Worm (Caenorhabditis elegans) whole organism, young adult: ENCODE results near the gene R02F11.3.

Experiments used
- B0035.1 ChIP-seq: sonication (generic microtip); optimal IDR thresholded peaks from 2 replicates; lab custom pipeline; 2016; ENCODE audit warnings: missing genetic modification characterization, mild to moderate bottlenecking, missing compliant biosample characterization, missing genotype, missing genetic modification reagents
- C17E4.6 ChIP-seq: fragments of 200-800 bp; sonication (Bioruptor generic); IDR thresholded peaks from 2 replicates; pipeline ENCODE4 v1.3.6; 2022; ENCODE audit warnings: missing genetic modification reagents, missing genetic modification characterization, missing compliant biosample characterization
- D2030.7 ChIP-seq: fragments of 200-800 bp; sonication (Bioruptor generic); IDR thresholded peaks from 2 replicates; pipeline ENCODE4 v1.3.6; 2022; ENCODE audit warnings: missing genetic modification reagents, missing genetic modification characterization, missing compliant biosample characterization
- F22D6.2 ChIP-seq: sonication (generic microtip); optimal IDR thresholded peaks from 2 replicates; lab custom pipeline; 2016; ENCODE audit warnings: mild to moderate bottlenecking, missing genetic modification characterization, missing compliant biosample characterization
- F37B4.10 ChIP-seq: fragments of 200-800 bp; sonication (Bioruptor generic); IDR thresholded peaks from 2 replicates; pipeline ENCODE4 v1.3.6; 2022; ENCODE audit warnings: missing genetic modification characterization, missing compliant biosample characterization
- F39B2.1 ChIP-seq: fragments of 200-800 bp; sonication (Bioruptor generic); IDR thresholded peaks from 2 replicates; pipeline ENCODE4 v1.3.6; 2022; ENCODE audit warnings: missing genetic modification reagents, missing genetic modification characterization, missing compliant biosample characterization
- F49E8.2 ChIP-seq: sonication (generic microtip); optimal IDR thresholded peaks from 3 replicates; lab custom pipeline; 2017; ENCODE audit warnings: missing genetic modification characterization, mild to moderate bottlenecking, missing compliant biosample characterization, antibody characterized with exemption, moderate library complexity; ENCODE audit not compliant: insufficient read depth
- F52B5.7 ChIP-seq: sonication (generic microtip); optimal IDR thresholded peaks from 2 replicates; lab custom pipeline; 2016; ENCODE audit warnings: mild to moderate bottlenecking, missing genetic modification characterization, missing compliant biosample characterization
- F57C9.4 ChIP-seq: sonication (generic microtip); optimal IDR thresholded peaks from 2 replicates; lab custom pipeline; 2017; ENCODE audit warnings: mild to moderate bottlenecking, missing genetic modification characterization, missing compliant biosample characterization
- Y67H2A.10 ChIP-seq: fragments of 200-800 bp; sonication (Bioruptor generic); conservative IDR thresholded peaks from 2 replicates; pipeline ENCODE4 v1.3.6; 2022; ENCODE audit warnings: missing genetic modification reagents, missing genetic modification characterization, missing compliant biosample characterization
- Y95B8A.8 ChIP-seq: fragments of 200-800 bp; sonication (Bioruptor generic); IDR thresholded peaks from 2 replicates; pipeline ENCODE4 v1.3.6; 2022; ENCODE audit warnings: missing genetic modification reagents, missing genetic modification characterization, missing compliant biosample characterization
- ZK185.1 ChIP-seq: sonication (generic microtip); optimal IDR thresholded peaks from 2 replicates; lab custom pipeline; 2016; ENCODE audit warnings: mild to moderate bottlenecking, missing genetic modification characterization, missing compliant biosample characterization; ENCODE audit not compliant: poor library complexity, severe bottlenecking
- attf-6 ChIP-seq: fragments of 200-800 bp; sonication (Bioruptor generic); IDR thresholded peaks from 2 replicates; pipeline ENCODE4 v1.3.6; 2022; ENCODE audit warnings: missing genetic modification reagents, missing genetic modification characterization, missing compliant biosample characterization
- cebp-1 ChIP-seq, 2 experiments: fragments of 200-800 bp in 1 of 2; sonication (Bioruptor generic) in 1 of 2; sonication (generic microtip) in 1 of 2; IDR thresholded peaks in 1 of 2; optimal IDR thresholded peaks in 1 of 2; 2 replicates each; pipeline versions ENCODE4 v1.3.6 to Lab custom; 2017 to 2022; ENCODE audit warnings: missing compliant biosample characterization in 2 of 2, missing genetic modification characterization in 2 of 2, mild to moderate bottlenecking in 1 of 2, missing genetic modification reagents in 1 of 2, moderate library complexity in 1 of 2
- cebp-2 ChIP-seq: fragments of 200-800 bp; sonication (Bioruptor generic); IDR thresholded peaks from 2 replicates; pipeline ENCODE4 v1.3.6; 2022; ENCODE audit warnings: missing genetic modification characterization, missing compliant biosample characterization
- ceh-100 ChIP-seq: fragments of 200-800 bp; sonication (Bioruptor generic); IDR thresholded peaks from 2 replicates; pipeline ENCODE4 v1.3.6; 2022; ENCODE audit warnings: missing genetic modification reagents, missing genetic modification characterization, missing compliant biosample characterization
- ceh-40 ChIP-seq: fragments of 200-800 bp; sonication (Bioruptor generic); IDR thresholded peaks from 2 replicates; pipeline ENCODE4 v1.3.6; 2022; ENCODE audit warnings: missing genetic modification characterization, missing compliant biosample characterization
- ceh-58 ChIP-seq: fragments of 200-800 bp; sonication (Bioruptor generic); IDR thresholded peaks from 2 replicates; pipeline ENCODE4 v1.3.6; 2022; ENCODE audit warnings: missing genetic modification characterization, missing compliant biosample characterization
- chd-7 ChIP-seq: sonication (generic microtip); optimal IDR thresholded peaks from 2 replicates; lab custom pipeline; 2016; ENCODE audit warnings: mild to moderate bottlenecking, missing genetic modification characterization, moderate library complexity, missing compliant biosample characterization
- ekl-4 ChIP-seq: fragments of 200-800 bp; sonication (Bioruptor generic); IDR thresholded peaks from 2 replicates; pipeline ENCODE4 v1.3.6; 2022; ENCODE audit warnings: missing genetic modification reagents, missing genetic modification characterization, missing compliant biosample characterization
- ets-4 ChIP-seq: fragments of 200-800 bp; sonication (Bioruptor generic); optimal IDR thresholded peaks from 2 replicates; lab custom pipeline; 2018; ENCODE audit warnings: mild to moderate bottlenecking, missing genetic modification characterization, missing compliant biosample characterization
- fkh-3 ChIP-seq: sonication (generic microtip); optimal IDR thresholded peaks from 2 replicates; lab custom pipeline; 2016; ENCODE audit warnings: mild to moderate bottlenecking, missing genetic modification characterization, missing compliant biosample characterization
- him-1 ChIP-seq: sonication (generic microtip); optimal IDR thresholded peaks from 2 replicates; lab custom pipeline; 2016; ENCODE audit warnings: missing genotype, missing genetic modification reagents, missing genetic modification characterization, missing compliant biosample characterization
- hmg-1.2 ChIP-seq: fragments of 200-800 bp; sonication (Bioruptor generic); IDR thresholded peaks from 2 replicates; pipeline ENCODE4 v1.3.6; 2022; ENCODE audit warnings: missing genetic modification reagents, missing genetic modification characterization, missing compliant biosample characterization
- lag-1 ChIP-seq: fragments of 200-800 bp; sonication (Bioruptor generic); IDR thresholded peaks from 2 replicates; pipeline ENCODE4 v1.3.6; 2022; ENCODE audit warnings: missing genetic modification reagents, missing genetic modification characterization, missing compliant biosample characterization
- lin-26 ChIP-seq: fragments of 200-800 bp; sonication (Bioruptor generic); IDR thresholded peaks from 2 replicates; pipeline ENCODE4 v1.3.6; 2022; ENCODE audit warnings: missing genetic modification reagents, missing genetic modification characterization, missing compliant biosample characterization
- lin-40 ChIP-seq: sonication (generic microtip); optimal IDR thresholded peaks from 2 replicates; lab custom pipeline; 2016; ENCODE audit warnings: missing genetic modification characterization, mild to moderate bottlenecking, missing compliant biosample characterization, missing genotype, missing genetic modification reagents
- madf-10 ChIP-seq: sonication (generic microtip); optimal IDR thresholded peaks from 2 replicates; lab custom pipeline; 2016; ENCODE audit warnings: mild to moderate bottlenecking, missing genetic modification characterization, missing compliant biosample characterization
- madf-8 ChIP-seq: fragments of 200-800 bp; sonication (Bioruptor generic); conservative IDR thresholded peaks from 2 replicates; pipeline ENCODE4 v1.3.6; 2022; ENCODE audit warnings: missing genetic modification reagents, missing genetic modification characterization, missing compliant biosample characterization
- mcd-1 ChIP-seq: fragments of 200-800 bp; sonication (Bioruptor generic); IDR thresholded peaks from 2 replicates; pipeline ENCODE4 v1.3.6; 2022; ENCODE audit warnings: missing genetic modification reagents, missing genetic modification characterization, missing compliant biosample characterization
- mel-28 ChIP-seq: sonication (generic microtip); optimal IDR thresholded peaks from 2 replicates; lab custom pipeline; 2016; ENCODE audit warnings: borderline replicate concordance, mild to moderate bottlenecking, missing genetic modification characterization, missing compliant biosample characterization
- nfya-2 ChIP-seq: fragments of 200-800 bp; sonication (Bioruptor generic); IDR thresholded peaks from 2 replicates; pipeline ENCODE4 v1.3.6; 2022; ENCODE audit warnings: missing genetic modification reagents, missing genetic modification characterization, missing compliant biosample characterization
- nhr-120 ChIP-seq: fragments of 200-800 bp; sonication (Bioruptor generic); IDR thresholded peaks from 2 replicates; pipeline ENCODE4 v1.3.6; 2022; ENCODE audit warnings: missing genetic modification characterization, missing compliant biosample characterization
- nhr-90 ChIP-seq: sonication (generic microtip); optimal IDR thresholded peaks from 2 replicates; lab custom pipeline; 2016; ENCODE audit warnings: missing genotype, mild to moderate bottlenecking, missing genetic modification characterization, missing compliant biosample characterization
- rcor-1 ChIP-seq: fragments of 200-800 bp; sonication (Bioruptor generic); IDR thresholded peaks from 2 replicates; pipeline ENCODE4 v1.3.6; 2022; ENCODE audit warnings: missing genetic modification reagents, missing genetic modification characterization, missing compliant biosample characterization
- rec-8 ChIP-seq, 2 experiments: sonication (generic microtip); optimal IDR thresholded peaks; 2 replicates each; lab custom pipeline; 2016; ENCODE audit warnings: mild to moderate bottlenecking in 2 of 2, missing genetic modification characterization in 2 of 2, missing genetic modification reagents in 2 of 2, missing genotype in 2 of 2, missing biosample characterization in 1 of 2, missing compliant biosample characterization in 1 of 2, moderate library complexity in 1 of 2
- rpc-1 ChIP-seq, 2 experiments: fragments of 150-350 bp in 1 of 2; sonication (generic microtip) in 1 of 2; optimal IDR thresholded peaks; 2 replicates each; lab custom pipeline; 2014 to 2018; ENCODE audit warnings: missing biosample characterization in 1 of 2, missing genetic modification characterization in 1 of 2, missing genetic modification reagents in 1 of 2, missing genotype in 1 of 2
- sdz-38 ChIP-seq: sonication (generic microtip); optimal IDR thresholded peaks from 2 replicates; lab custom pipeline; 2016; ENCODE audit warnings: missing genotype, missing genetic modification characterization, missing compliant biosample characterization
- snpc-4 ChIP-seq, 5 experiments: fragments of 150-350 bp in 1 of 5; sonication (generic microtip) in 4 of 5; optimal IDR thresholded peaks; 2 replicates each; lab custom pipeline; 2014 to 2018; ENCODE audit warnings: missing genetic modification characterization in 5 of 5, missing biosample characterization in 3 of 5, antibody characterized with exemption in 2 of 5, mild to moderate bottlenecking in 2 of 5, missing compliant biosample characterization in 2 of 5, missing genotype in 2 of 5, moderate library complexity in 2 of 5, missing genetic modification reagents in 1 of 5
- sptf-2 ChIP-seq: fragments of 200-800 bp; sonication (Bioruptor generic); optimal IDR thresholded peaks from 2 replicates; lab custom pipeline; 2018; ENCODE audit warnings: mild to moderate bottlenecking, missing genetic modification characterization, missing compliant biosample characterization
- tbp1 ChIP-seq: fragments of 200-800 bp; sonication (Bioruptor generic); optimal IDR thresholded peaks from 2 replicates; lab custom pipeline; 2018; ENCODE audit warnings: mild to moderate bottlenecking, missing genetic modification characterization, missing compliant biosample characterization
- tbx-9 ChIP-seq: sonication (generic microtip); optimal IDR thresholded peaks from 2 replicates; lab custom pipeline; 2016; ENCODE audit warnings: borderline replicate concordance, missing genetic modification characterization, inconsistent platforms, missing compliant biosample characterization
- unc-130 ChIP-seq: sonication (generic microtip); optimal IDR thresholded peaks from 2 replicates; lab custom pipeline; 2016; ENCODE audit warnings: missing genetic modification reagents, missing genetic modification characterization, missing compliant biosample characterization
- zim-3 ChIP-seq: sonication (generic microtip); optimal IDR thresholded peaks from 2 replicates; lab custom pipeline; 2017; ENCODE audit warnings: mild to moderate bottlenecking, missing genetic modification characterization, moderate library complexity, missing compliant biosample characterization
- ztf-22 ChIP-seq: fragments of 200-800 bp; sonication (Bioruptor generic); optimal IDR thresholded peaks from 2 replicates; lab custom pipeline; 2018; ENCODE audit warnings: mild to moderate bottlenecking, missing genetic modification characterization, moderate library complexity, missing compliant biosample characterization
- ztf-25 ChIP-seq: fragments of 200-800 bp; sonication (Bioruptor generic); IDR thresholded peaks from 2 replicates; pipeline ENCODE4 v1.3.6; 2022; ENCODE audit warnings: missing genetic modification reagents, missing genetic modification characterization, missing compliant biosample characterization

The R02F11.3 gene

ce11 chrV:4755308-4756029 lies 50.3 kb downstream of the R02F11.3 start, which contains the start of gene pgl-3 (continued):
- TF ChIP-seq unc-130 (GFP tag; lab: Kevin White, UChicago), result peak; percentile 11
- no peak for TF ChIP-seq ets-4
- peak; percentile 72 for TF ChIP-seq C17E4.6
- peak; percentile 46 for TF ChIP-seq him-1 (tag; lab: Kevin White, UChicago)
- TF ChIP-seq ZK185.1, result no peak
- no peak for TF ChIP-seq madf-10 (tag; lab: Kevin White, UChicago)
- TF ChIP-seq D2030.7 (GFP tag; lab: Robert Waterston, UW), result peak; percentile 77
- TF ChIP-seq cebp-2 (GFP tag; lab: Robert Waterston, UW), result no peak
- peak; percentile 73 for TF ChIP-seq F39B2.1 (GFP tag; lab: Robert Waterston, UW)
- TF ChIP-seq rec-8 (tag; optimal IDR thresholded peaks at IDR 0.05; lab: Kevin White, UChicago), result no peak
- no peak for TF ChIP-seq nfya-2 (GFP tag; lab: Robert Waterston, UW)
- no peak for TF ChIP-seq B0035.1 (tag; lab: Kevin White, UChicago)
- no peak for TF ChIP-seq tbx-9
- TF ChIP-seq F49E8.2 (tag; lab: Kevin White, UChicago), result peak; percentile 56
- no peak for TF ChIP-seq lag-1
- no peak for TF ChIP-seq ceh-100
- TF ChIP-seq attf-6, result peak; percentile 61
- no peak for TF ChIP-seq ekl-4 (GFP tag; lab: Robert Waterston, UW)
- TF ChIP-seq mel-28 (tag; lab: Kevin White, UChicago), result no peak
- peak; percentile 60; the same call in 1 of the 2 replicates for TF ChIP-seq lin-26 (GFP tag; lab: Robert Waterston, UW)
- TF ChIP-seq ztf-25 (GFP tag; lab: Robert Waterston, UW), result no peak
- no peak for TF ChIP-seq nhr-90 (tag; lab: Kevin White, UChicago)
- no peak for TF ChIP-seq sptf-2 (GFP tag; lab: Kevin White, UChicago)
- no peak for TF ChIP-seq ztf-22
- TF ChIP-seq F57C9.4, result no peak
- TF ChIP-seq F52B5.7, result no peak
- TF ChIP-seq ceh-40 (GFP tag; lab: Robert Waterston, UW), result no peak
- TF ChIP-seq cebp-1 (GFP tag; IDR thresholded peaks at IDR 0.05; lab: Robert Waterston, UW), result no peak
- TF ChIP-seq cebp-1 (tag; optimal IDR thresholded peaks at IDR 0.05; lab: Kevin White, UChicago), result peak; percentile 31
- no peak for TF ChIP-seq F22D6.2 (tag; lab: Kevin White, UChicago)
- TF ChIP-seq ceh-58 (GFP tag; lab: Robert Waterston, UW), result no peak
- no peak for TF ChIP-seq chd-7 (tag; lab: Kevin White, UChicago)
- peak; percentile 24 for TF ChIP-seq snpc-4 (GFP tag; optimal IDR thresholded peaks at IDR 0.05; lab: Kevin White, UChicago)
- TF ChIP-seq snpc-4 (tag; optimal IDR thresholded peaks at IDR 0.05; lab: Kevin White, UChicago), result no peak
- no peak for TF ChIP-seq zim-3 (tag; lab: Kevin White, UChicago)
- TF ChIP-seq F37B4.10 (GFP tag; lab: Robert Waterston, UW), result 0 out of 2 replicates have a peak, but pooled peaks have one; percentile 19
- TF ChIP-seq Y67H2A.10 (GFP tag; lab: Robert Waterston, UW), result no peak
- peak; percentile 34 for TF ChIP-seq hmg-1.2 (GFP tag; lab: Robert Waterston, UW)
- TF ChIP-seq Y95B8A.8 (GFP tag; lab: Robert Waterston, UW), result peak; percentile 90; the same call in 1 of the 2 replicates
- TF ChIP-seq lin-40 (tag; lab: Kevin White, UChicago), result no peak
- TF ChIP-seq sdz-38, result no peak
- no peak for TF ChIP-seq fkh-3 (tag; lab: Kevin White, UChicago)
- no peak for TF ChIP-seq nhr-120 (GFP tag; lab: Robert Waterston, UW)
- TF ChIP-seq madf-8 (GFP tag; lab: Robert Waterston, UW), result peak; percentile 45
- TF ChIP-seq tbp1 (GFP tag; lab: Kevin White, UChicago), result peak; percentile 13
- TF ChIP-seq mcd-1, result no peak
- no peak for TF ChIP-seq rpc-1 (optimal IDR thresholded peaks at IDR 0.05; lab: Kevin White, UChicago)
- no peak for TF ChIP-seq rpc-1 (tag; optimal IDR thresholded peaks at IDR 0.05; lab: Kevin White, UChicago)
- no peak; the same call in 1 of the 2 replicates for TF ChIP-seq rcor-1 (GFP tag; lab: Robert Waterston, UW)
